Worm (Caenorhabditis elegans): ENCODE data around the gene acdh-13.
A peak's percentile ranks its signal among the peaks of the same experiment; 100 is the strongest.

The acdh-13 gene

DNA sequence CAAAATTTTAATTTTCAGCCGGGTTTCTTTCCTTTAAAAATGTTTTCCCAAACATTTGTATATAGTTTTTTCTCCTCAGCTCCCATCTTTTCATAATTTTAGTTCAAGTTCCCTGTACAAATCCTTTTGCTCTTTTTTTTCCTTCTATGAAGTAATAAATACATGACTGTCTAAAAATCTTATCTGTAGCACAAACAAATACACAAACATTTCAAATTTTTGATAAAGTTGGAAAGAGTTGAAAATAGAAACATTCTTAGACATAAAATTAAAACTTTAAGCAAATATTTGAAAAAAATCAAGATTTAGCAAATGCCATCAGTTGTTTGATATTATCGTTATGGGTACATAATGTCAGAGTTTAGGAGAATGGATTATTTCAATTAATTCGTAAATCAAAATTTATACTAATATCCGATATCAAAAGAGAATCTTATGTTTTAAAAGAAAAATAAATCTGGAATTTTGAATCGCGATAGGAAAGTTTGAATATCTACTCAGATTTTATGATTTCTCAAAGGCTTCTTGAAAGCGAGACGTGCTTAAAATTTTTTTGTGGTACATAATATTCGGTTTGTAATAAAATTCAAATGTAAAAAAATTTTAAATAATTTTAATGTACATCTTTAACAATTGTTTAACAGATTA lies 39.5 kb upstream of the acdh-13 start:
- peak; percentile 27 for TF ChIP-seq elt-2 (tag; optimal IDR thresholded peaks at IDR 0.05)
- no peak for TF ChIP-seq alr-1 (tag; optimal IDR thresholded peaks at IDR 0.05; ENCODE audit: borderline replicate concordance)
- TF ChIP-seq nhr-90 (tag; optimal IDR thresholded peaks at IDR 0.05; ENCODE audit: poor library complexity): peak; percentile 29
- TF ChIP-seq nhr-20 (tag; optimal IDR thresholded peaks at IDR 0.05): peak; percentile 1

DNA sequence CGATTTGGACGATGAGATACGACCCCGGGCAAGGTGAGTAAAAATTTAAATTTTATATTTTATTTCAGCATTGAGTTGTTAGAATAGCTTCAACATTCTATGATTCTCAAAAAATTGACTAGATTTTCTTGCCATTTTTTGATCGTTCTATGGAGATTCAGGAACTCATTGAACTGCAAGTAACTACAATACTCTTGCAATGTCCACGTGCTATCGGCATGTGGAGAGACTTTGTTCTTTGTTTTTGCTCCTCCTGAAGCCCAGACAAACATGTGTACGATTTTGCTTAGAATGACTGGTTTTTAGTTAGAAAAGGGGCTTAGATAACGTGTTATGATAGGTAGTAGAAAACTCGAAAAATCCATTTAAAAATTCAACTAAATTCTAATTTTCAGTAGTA lies 37.3 kb upstream of the acdh-13 start:
- TF ChIP-seq C16A3.4 (tag; optimal IDR thresholded peaks at IDR 0.05) (no peak), nhr-47 (tag; optimal IDR thresholded peaks at IDR 0.05) (peak; percentile 10), mab-9 (GFP tag; IDR thresholded peaks at IDR 0.05) (no peak), elt-3 (tag; optimal IDR thresholded peaks at IDR 0.05) (peak in 1 of 6 experiments; percentile 16), jun-1 (tag; optimal IDR thresholded peaks at IDR 0.05) (no peak), ceh-90 (tag; optimal IDR thresholded peaks at IDR 0.05) (no peak), efl-1 (optimal IDR thresholded peaks at IDR 0.05) (no peak), efl-1 (GFP tag; optimal IDR thresholded peaks at IDR 0.05 in 1 of 2) (no peak), snu-23 (GFP tag; optimal IDR thresholded peaks at IDR 0.05) (no peak), snpc-4 (tag; optimal IDR thresholded peaks at IDR 0.05) (no peak), mep-1 (tag; optimal IDR thresholded peaks at IDR 0.05) (no peak), lin-35 (GFP tag; optimal IDR thresholded peaks at IDR 0.05) (no peak), nhr-90 (tag; optimal IDR thresholded peaks at IDR 0.05; ENCODE audit: poor library complexity) (no peak), hlh-17 (GFP tag; optimal IDR thresholded peaks at IDR 0.05; ENCODE audit: borderline replicate concordance) (no peak), nhr-19 (GFP tag; conservative IDR thresholded peaks at IDR 0.05) (peak; percentile 25; the same call in 1 of the 2 replicates), nhr-20 (tag; optimal IDR thresholded peaks at IDR 0.05) (peak; percentile 37), ceh-82 (tag; optimal IDR thresholded peaks at IDR 0.05) (no peak), lsy-2 (tag; optimal IDR thresholded peaks at IDR 0.05) (peak in 1 of 2 experiments; percentile 1), egl-27 (tag; optimal IDR thresholded peaks at IDR 0.05) (no peak), fkh-10 (GFP tag; optimal IDR thresholded peaks at IDR 0.05) (no peak), tbx-2 (tag; optimal IDR thresholded peaks at IDR 0.05) (peak; percentile 5), nhr-71 (tag; optimal IDR thresholded peaks at IDR 0.05) (peak; percentile 24)

DNA sequence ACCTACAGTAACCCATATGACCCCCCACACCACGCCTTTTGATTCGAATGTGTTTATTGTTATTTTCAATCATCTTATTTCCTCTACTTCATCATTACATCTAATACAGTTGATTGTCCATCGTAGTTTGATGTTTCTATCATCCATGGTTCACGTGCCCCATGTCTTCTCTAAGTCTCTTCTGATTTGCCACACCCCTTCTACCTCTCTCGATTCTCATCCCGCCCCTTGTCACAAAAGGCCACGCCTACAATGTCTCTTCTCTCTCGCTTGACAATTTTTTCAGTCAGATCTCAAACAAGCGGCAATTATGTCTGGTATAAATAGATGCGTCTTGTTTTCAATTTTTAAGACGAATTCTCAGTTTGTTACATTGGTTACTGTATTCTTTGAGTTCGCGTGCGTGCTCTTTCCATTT lies 36.4 kb upstream of the acdh-13 start:
- peak; percentile 92 for TF ChIP-seq nhr-71 (tag; optimal IDR thresholded peaks at IDR 0.05)
- TF ChIP-seq nhr-85 (tag): peak; percentile 94
- TF ChIP-seq nhr-19 (GFP tag; conservative IDR thresholded peaks at IDR 0.05): peak; percentile 67
- TF ChIP-seq lin-39 (tag; optimal IDR thresholded peaks at IDR 0.05): no peak
- TF ChIP-seq pqm-1 (tag; optimal IDR thresholded peaks at IDR 0.05): no peak
- peak; percentile 5 for TF ChIP-seq irx-1 (tag; optimal IDR thresholded peaks at IDR 0.05)
- TF ChIP-seq ztf-11 (tag; optimal IDR thresholded peaks at IDR 0.05): no peak
- no peak for TF ChIP-seq hlh-17 (GFP tag; optimal IDR thresholded peaks at IDR 0.05; ENCODE audit: borderline replicate concordance)
- no peak for TF ChIP-seq lin-13 (GFP tag; optimal IDR thresholded peaks at IDR 0.05)
- peak; percentile 71 for TF ChIP-seq snu-23 (GFP tag; optimal IDR thresholded peaks at IDR 0.05)
- no peak for TF ChIP-seq fkh-10 (GFP tag; optimal IDR thresholded peaks at IDR 0.05)
- TF ChIP-seq unc-130 (tag; optimal IDR thresholded peaks at IDR 0.05): peak; percentile 43
- TF ChIP-seq unc-86 (tag; optimal IDR thresholded peaks at IDR 0.05): no peak
- TF ChIP-seq aha-1 (tag; optimal IDR thresholded peaks at IDR 0.05): no peak
- TF ChIP-seq xbp-1 (tag; optimal IDR thresholded peaks at IDR 0.05): peak; percentile 8
- peak in 1 of 2 experiments; percentile 9 for TF ChIP-seq efl-1 (optimal IDR thresholded peaks at IDR 0.05)
- TF ChIP-seq efl-1 (GFP tag; optimal IDR thresholded peaks at IDR 0.05 in 1 of 2): no peak
- TF ChIP-seq mef-2 (tag; optimal IDR thresholded peaks at IDR 0.05): no peak
- TF ChIP-seq rnt-1 (tag; optimal IDR thresholded peaks at IDR 0.05): peak; percentile 43
- no peak for TF ChIP-seq hlh-4 (tag; optimal IDR thresholded peaks at IDR 0.05)
- no peak for TF ChIP-seq egl-13 (tag; optimal IDR thresholded peaks at IDR 0.05)
- TF ChIP-seq C16A3.4 (tag; optimal IDR thresholded peaks at IDR 0.05): peak; percentile 31
- TF ChIP-seq lin-14 (GFP tag; optimal IDR thresholded peaks at IDR 0.05): peak; percentile 77
- 0 out of 2 replicates have a peak, but pooled peaks have one; percentile 23 for TF ChIP-seq ceh-88 (GFP tag; IDR thresholded peaks at IDR 0.05)
- peak; percentile 21 for TF ChIP-seq nhr-47 (tag; optimal IDR thresholded peaks at IDR 0.05)
- TF ChIP-seq lin-35 (GFP tag; optimal IDR thresholded peaks at IDR 0.05): peak in 1 of 2 experiments; percentile 74
- TF ChIP-seq nhr-90 (tag; optimal IDR thresholded peaks at IDR 0.05; ENCODE audit: poor library complexity): peak; percentile 59
- no peak for TF ChIP-seq jun-1 (tag; optimal IDR thresholded peaks at IDR 0.05)
- no peak for TF ChIP-seq F16B12.6 (tag; optimal IDR thresholded peaks at IDR 0.05)
- TF ChIP-seq lin-15B (tag; optimal IDR thresholded peaks at IDR 0.05): no peak
- TF ChIP-seq mab-9 (GFP tag; IDR thresholded peaks at IDR 0.05): no peak
- no peak for TF ChIP-seq ztf-4 (tag; optimal IDR thresholded peaks at IDR 0.05)
- TF ChIP-seq lir-3 (tag; optimal IDR thresholded peaks at IDR 0.05; ENCODE audit: poor library complexity): peak; percentile 5
- TF ChIP-seq elt-2 (tag; optimal IDR thresholded peaks at IDR 0.05): peak; percentile 61
- TF ChIP-seq sptf-1 (tag; optimal IDR thresholded peaks at IDR 0.05): no peak
- peak in 4 of 6 experiments; percentile 21 to 86 (median 62) for TF ChIP-seq elt-3 (tag; optimal IDR thresholded peaks at IDR 0.05)

All from whole organism, L1 larva.